Fruit fly (Drosophila melanogaster): ENCODE measurements around the gene baz.

baz gene

DNA sequence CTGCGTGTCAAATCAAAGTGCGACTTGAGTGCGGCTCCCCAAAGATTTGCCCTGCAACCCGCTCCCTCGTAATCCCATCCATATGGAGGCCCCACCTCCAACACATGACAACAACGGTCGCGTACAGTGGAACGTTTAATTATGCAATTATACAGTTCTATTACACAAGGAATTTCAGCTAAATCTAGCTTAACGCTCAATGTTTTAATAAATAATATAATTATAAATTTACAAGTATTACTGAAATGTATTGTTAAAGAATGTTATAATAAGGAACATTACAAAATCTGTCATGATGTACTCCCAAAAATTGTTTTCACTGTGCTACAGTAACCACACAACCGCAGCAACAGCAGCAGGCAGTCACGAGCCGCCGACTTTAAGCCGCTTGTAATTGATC is 14.3 kb downstream of the baz start (continued):
- TF ChIP-seq ab (GFP tag; optimal IDR thresholded peaks at IDR 0.05) (no peak), CG4424 (GFP tag; optimal IDR thresholded peaks at IDR 0.05) (peak; percentile 5), CG10543 (GFP tag; optimal IDR thresholded peaks at IDR 0.05) (no peak), lola (GFP tag; optimal IDR thresholded peaks at IDR 0.05) (peak in 1 of 3 experiments; percentile 2), dysf (GFP tag; IDR thresholded peaks at IDR 0.05) (peak; percentile 34; the same call in 1 of the 3 replicates), Sry-β (GFP tag; optimal IDR thresholded peaks at IDR 0.05) (no peak), Med (GFP tag) (no peak), Sox102F (GFP tag; optimal IDR thresholded peaks at IDR 0.05) (peak; percentile 24), sima (GFP tag; optimal IDR thresholded peaks at IDR 0.05) (no peak), CG15073 (GFP tag; optimal IDR thresholded peaks at IDR 0.05) (no peak), CG11456 (GFP tag; IDR thresholded peaks at IDR 0.05) (no peak), CHES-1-like (GFP tag; optimal IDR thresholded peaks at IDR 0.05) (no peak), tin (GFP tag; optimal IDR thresholded peaks at IDR 0.05) (no peak), E2f1 (GFP tag; IDR thresholded peaks at IDR 0.05) (0 out of 2 replicates have a peak, but pooled peaks have one; percentile 14), YL-1 (GFP tag; optimal IDR thresholded peaks at IDR 0.05) (no peak), ewg (GFP tag; optimal IDR thresholded peaks at IDR 0.05) (no peak), CG13123 (GFP tag; optimal IDR thresholded peaks at IDR 0.05) (no peak), PHDP (tag; optimal IDR thresholded peaks at IDR 0.05) (no peak), CG4820 (GFP tag; optimal IDR thresholded peaks at IDR 0.05) (no peak), CG11398 (GFP tag; optimal IDR thresholded peaks at IDR 0.05) (no peak), CG17568 (GFP tag; optimal IDR thresholded peaks at IDR 0.05) (no peak), Ptx1 (GFP tag; IDR thresholded peaks at IDR 0.05) (peak; percentile 35), Bteb2 (GFP tag; optimal IDR thresholded peaks at IDR 0.05) (no peak), ERR (GFP tag; optimal IDR thresholded peaks at IDR 0.05) (no peak), CG3163 (GFP tag; optimal IDR thresholded peaks at IDR 0.05) (no peak), CG15269 (tag; optimal IDR thresholded peaks at IDR 0.05) (no peak), CTCF (GFP tag; optimal IDR thresholded peaks at IDR 0.05) (no peak), slp2 (GFP tag; optimal IDR thresholded peaks at IDR 0.05) (no peak), gsb-n (tag; optimal IDR thresholded peaks at IDR 0.05) (peak; percentile 40), CG15696 (tag; optimal IDR thresholded peaks at IDR 0.05) (no peak), CG34224 (GFP tag; IDR thresholded peaks at IDR 0.05; ENCODE audit: partially characterized antibody) (no peak), tio (GFP tag; optimal IDR thresholded peaks at IDR 0.05) (no peak), HLH3B (GFP tag; IDR thresholded peaks at IDR 0.05) (0 out of 2 replicates have a peak, but pooled peaks have one; percentile 11), dan (GFP tag; IDR thresholded peaks at IDR 0.05) (no peak), ftz-f1 (GFP tag; optimal IDR thresholded peaks at IDR 0.05) (no peak), CG5245 (GFP tag; optimal IDR thresholded peaks at IDR 0.05) (no peak), CG3065 (GFP tag; optimal IDR thresholded peaks at IDR 0.05) (no peak), CG13296 (GFP tag; optimal IDR thresholded peaks at IDR 0.05) (no peak), unc-4 (GFP tag; IDR thresholded peaks at IDR 0.05; ENCODE audit: partially characterized antibody) (no peak), pho (GFP tag; optimal IDR thresholded peaks at IDR 0.05) (no peak), CG12659 (GFP tag; optimal IDR thresholded peaks at IDR 0.05) (no peak), Rx (GFP tag; IDR thresholded peaks at IDR 0.05) (peak; percentile 46; the same call in 1 of the 2 replicates), kay (GFP tag; optimal IDR thresholded peaks at IDR 0.05) (no peak), CG11247 (GFP tag; IDR thresholded peaks at IDR 0.05) (no peak), ind (GFP tag; optimal IDR thresholded peaks at IDR 0.05) (peak; percentile 1), eyg (GFP tag; optimal IDR thresholded peaks at IDR 0.05) (no peak), Xrp1 (GFP tag; IDR thresholded peaks at IDR 0.05) (peak; percentile 69), cas (GFP tag; IDR thresholded peaks at IDR 0.05) (no peak), CG3281 (GFP tag; optimal IDR thresholded peaks at IDR 0.05) (no peak), BtbVII (GFP tag; optimal IDR thresholded peaks at IDR 0.05) (no peak), dati (GFP tag; IDR thresholded peaks at IDR 0.05) (no peak), sisA (GFP tag; IDR thresholded peaks at IDR 0.05) (peak; percentile 50; the same call in 1 of the 2 replicates), dmrt11E (tag; optimal IDR thresholded peaks at IDR 0.05) (peak; percentile 31)

Measured in whole organism, embryonic.